Fruit fly (Drosophila melanogaster): ENCODE measurements around the gene mol.

The mol gene

DNA sequence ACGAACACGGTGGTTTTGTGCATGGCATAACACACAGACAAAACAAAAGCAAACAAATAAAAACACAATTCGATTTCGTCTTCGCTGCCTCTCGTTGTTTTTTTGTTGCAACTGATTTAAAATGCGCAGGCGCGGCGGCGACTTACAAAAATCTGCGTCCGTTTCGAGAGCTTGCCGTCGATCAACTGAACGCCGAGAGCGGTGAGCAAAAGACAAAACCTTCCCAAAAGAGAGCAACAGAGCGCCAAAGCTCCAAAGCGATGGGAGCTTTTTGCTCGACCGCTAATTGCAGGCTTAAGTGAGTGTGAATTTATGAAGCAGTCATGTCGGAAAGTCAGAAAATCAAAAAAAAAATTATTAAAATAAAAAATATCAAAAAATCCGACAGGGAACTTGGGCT lies at the start of gene mol:
Gene mol (minus strand): TSS at position 190 of the 400 bp plus-strand sequence.
- TF ChIP-seq cic (GFP tag; optimal IDR thresholded peaks at IDR 0.05) (no peak), kay (GFP tag; ENCODE audit: borderline replicate concordance) (no peak), Clk (GFP tag; optimal IDR thresholded peaks at IDR 0.05) (no peak), CG7101 (tag; optimal IDR thresholded peaks at IDR 0.05) (no peak), CG1620 (GFP tag; optimal IDR thresholded peaks at IDR 0.05) (no peak), toe (GFP tag; optimal IDR thresholded peaks at IDR 0.05) (no peak), cnc (optimal IDR thresholded peaks at IDR 0.05) (no peak), CG7045 (GFP tag; optimal IDR thresholded peaks at IDR 0.05) (no peak), Hr96 (GFP tag; optimal IDR thresholded peaks at IDR 0.05) (no peak)

DNA sequence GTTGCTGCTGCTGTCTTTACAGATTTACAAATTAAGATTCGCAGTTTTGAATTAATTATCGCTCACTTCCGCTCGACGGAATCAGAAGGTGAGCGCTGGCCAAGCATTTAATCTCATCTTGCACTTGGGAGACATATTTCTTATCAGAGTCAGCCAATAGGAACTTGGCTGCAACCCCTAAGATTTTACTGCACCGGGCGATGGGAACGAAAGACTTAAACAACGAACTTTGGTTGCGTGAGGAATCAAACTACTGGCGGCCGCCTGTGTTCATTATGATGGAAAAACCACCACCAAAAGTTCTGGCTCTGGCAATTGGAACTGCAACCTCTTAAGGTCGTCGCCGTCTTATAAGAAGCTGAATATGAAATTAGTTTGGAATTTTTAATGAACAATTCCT lies 46.4 kb upstream of the mol start:
- TF ChIP-seq ovo (GFP tag; optimal IDR thresholded peaks at IDR 0.05), result no peak
- TF ChIP-seq CG14711 (tag; optimal IDR thresholded peaks at IDR 0.05), result no peak
- TF ChIP-seq CG1620 (GFP tag; optimal IDR thresholded peaks at IDR 0.05), result no peak
- TF ChIP-seq cic (GFP tag; optimal IDR thresholded peaks at IDR 0.05), result no peak
- TF ChIP-seq Clk (GFP tag; optimal IDR thresholded peaks at IDR 0.05), result no peak
- no peak for TF ChIP-seq CG12768 (GFP tag; optimal IDR thresholded peaks at IDR 0.05)
- no peak for TF ChIP-seq CG11617 (GFP tag; optimal IDR thresholded peaks at IDR 0.05)
- TF ChIP-seq CG7045 (GFP tag; optimal IDR thresholded peaks at IDR 0.05), result no peak

DNA sequence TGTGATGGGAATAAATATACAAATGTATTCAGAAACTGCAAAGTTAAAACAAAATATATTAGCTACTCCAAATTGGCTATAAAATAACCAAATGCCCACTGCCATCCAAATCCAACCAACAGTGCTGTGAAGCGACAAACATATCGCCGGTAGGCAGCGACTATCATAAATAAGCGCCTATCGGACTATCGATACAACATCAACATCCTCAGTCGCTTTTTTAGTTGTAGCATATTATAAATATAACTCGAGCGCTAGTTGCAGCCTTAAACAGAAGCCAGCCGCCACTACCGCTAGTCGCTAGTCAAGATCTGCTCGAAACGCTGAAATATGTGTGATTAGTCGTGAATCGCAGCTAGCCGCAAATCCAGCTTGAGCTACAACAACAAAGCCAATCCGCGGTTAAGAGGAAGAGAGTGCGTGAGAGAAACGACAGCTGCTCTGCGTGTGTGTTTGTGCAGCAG lies 42.0 kb upstream of the mol start:
- TF ChIP-seq Hr96 (GFP tag; optimal IDR thresholded peaks at IDR 0.05) (peak; percentile 61), tj (GFP tag; optimal IDR thresholded peaks at IDR 0.05) (no peak), bab1 (GFP tag; optimal IDR thresholded peaks at IDR 0.05) (peak; percentile 40), Mnt (GFP tag; optimal IDR thresholded peaks at IDR 0.05) (peak; percentile 18), cic (GFP tag; optimal IDR thresholded peaks at IDR 0.05) (no peak), CG12768 (GFP tag; optimal IDR thresholded peaks at IDR 0.05) (peak; percentile 15), kay (GFP tag; ENCODE audit: borderline replicate concordance) (no peak), Clk (GFP tag; optimal IDR thresholded peaks at IDR 0.05) (no peak), CG7045 (GFP tag; optimal IDR thresholded peaks at IDR 0.05) (no peak), CG14711 (tag; optimal IDR thresholded peaks at IDR 0.05) (peak; percentile 36), ovo (GFP tag; optimal IDR thresholded peaks at IDR 0.05) (no peak), CG1620 (GFP tag; optimal IDR thresholded peaks at IDR 0.05) (peak; percentile 56), toe (GFP tag; optimal IDR thresholded peaks at IDR 0.05) (peak; percentile 41), CG33017 (tag; optimal IDR thresholded peaks at IDR 0.05) (no peak), CG7101 (tag; optimal IDR thresholded peaks at IDR 0.05) (peak; percentile 45), cnc (optimal IDR thresholded peaks at IDR 0.05) (no peak), CG11617 (GFP tag; optimal IDR thresholded peaks at IDR 0.05) (no peak), CG5204 (GFP tag; optimal IDR thresholded peaks at IDR 0.05) (peak; percentile 12), pad (GFP tag; optimal IDR thresholded peaks at IDR 0.05) (peak; percentile 54), Crg-1 (GFP tag; optimal IDR thresholded peaks at IDR 0.05) (peak; percentile 47)

DNA sequence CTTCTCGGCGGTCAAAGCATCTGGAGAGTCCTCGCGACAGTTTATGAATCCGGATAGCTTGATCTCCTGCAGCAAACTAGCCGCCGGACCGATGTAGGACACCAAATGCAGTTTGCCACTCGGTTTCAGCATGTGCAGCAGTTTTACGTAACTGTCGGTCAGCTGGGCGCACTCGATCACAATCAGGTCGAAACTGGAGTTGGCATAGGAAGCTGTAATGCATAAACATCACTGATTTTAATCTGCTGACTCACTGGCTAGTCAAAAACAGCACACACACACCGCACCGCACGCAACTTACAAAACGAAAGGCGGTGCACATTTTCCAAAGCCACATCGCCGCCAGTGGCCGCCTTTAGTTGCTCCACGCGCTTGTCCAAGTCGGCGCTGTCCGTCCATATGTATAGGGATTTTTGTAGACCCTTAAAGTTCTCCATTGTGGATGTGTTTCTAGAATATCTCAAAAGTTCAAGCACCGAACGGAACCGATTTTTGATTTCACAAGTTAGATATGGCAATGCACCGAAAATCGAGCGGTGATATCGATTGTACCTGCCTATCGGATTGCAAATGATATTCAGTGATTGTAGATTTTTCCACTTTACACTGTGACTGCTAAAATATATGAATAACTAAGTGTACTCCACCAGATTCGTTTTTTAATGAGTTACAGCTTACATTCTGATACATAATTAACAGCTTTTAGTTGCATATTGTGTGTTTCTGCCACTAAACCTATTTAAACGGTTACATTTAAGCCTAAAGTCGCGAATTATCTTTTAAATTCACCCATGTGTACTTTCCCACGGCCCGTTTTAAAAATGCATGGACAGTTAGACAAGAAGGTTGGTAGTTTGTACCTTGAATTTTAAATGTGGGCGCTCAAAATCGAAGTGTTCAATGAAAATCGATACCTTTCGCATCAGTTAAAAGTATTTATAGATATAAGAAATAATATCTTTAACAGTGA lies 41.3 kb upstream of the mol start, which contains the start of gene CIAPIN1:
Gene CIAPIN1 (minus strand): TSS at position 523 of the 970 bp plus-strand sequence.
- TF ChIP-seq CG11617 (GFP tag; optimal IDR thresholded peaks at IDR 0.05), result no peak
- peak; percentile 38 for TF ChIP-seq kay (GFP tag; ENCODE audit: borderline replicate concordance)
- TF ChIP-seq cic (GFP tag; optimal IDR thresholded peaks at IDR 0.05), result no peak
- TF ChIP-seq cnc (optimal IDR thresholded peaks at IDR 0.05), result peak; percentile 79 to 86

DNA sequence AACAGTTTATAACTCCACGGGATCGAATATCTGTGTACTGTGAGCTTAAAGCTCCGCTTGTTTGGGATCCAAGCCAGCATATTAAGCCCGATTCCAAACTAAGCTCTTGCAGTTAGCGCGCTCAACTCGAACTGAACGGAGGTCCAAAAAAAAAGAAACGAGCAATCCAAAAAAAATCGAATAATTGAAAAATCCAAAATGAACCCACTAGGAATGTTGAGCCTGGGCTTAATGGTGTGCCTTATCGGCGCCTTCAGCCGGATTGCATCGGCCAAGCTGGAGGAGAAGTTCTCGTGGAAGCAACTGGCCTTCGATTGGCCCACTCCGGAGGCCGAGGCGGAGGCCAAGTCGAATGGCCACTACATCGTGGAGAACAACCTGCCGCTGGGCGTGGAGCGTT lies 38.0 kb upstream of the mol start, which contains the start of gene yellow-c:
Gene yellow-c (plus strand): TSS at position 29 of the 400 bp plus-strand sequence.
- TF ChIP-seq tj (GFP tag; optimal IDR thresholded peaks at IDR 0.05), result no peak
- TF ChIP-seq CG7045 (GFP tag; optimal IDR thresholded peaks at IDR 0.05), result no peak
- no peak for TF ChIP-seq Hr96 (GFP tag; optimal IDR thresholded peaks at IDR 0.05)
- TF ChIP-seq ovo (GFP tag; optimal IDR thresholded peaks at IDR 0.05), result no peak
- TF ChIP-seq cnc (optimal IDR thresholded peaks at IDR 0.05), result no peak
- TF ChIP-seq bab1 (GFP tag; optimal IDR thresholded peaks at IDR 0.05), result no peak
- no peak for TF ChIP-seq cic (GFP tag; optimal IDR thresholded peaks at IDR 0.05)
- no peak for TF ChIP-seq Crg-1 (GFP tag; optimal IDR thresholded peaks at IDR 0.05)

DNA sequence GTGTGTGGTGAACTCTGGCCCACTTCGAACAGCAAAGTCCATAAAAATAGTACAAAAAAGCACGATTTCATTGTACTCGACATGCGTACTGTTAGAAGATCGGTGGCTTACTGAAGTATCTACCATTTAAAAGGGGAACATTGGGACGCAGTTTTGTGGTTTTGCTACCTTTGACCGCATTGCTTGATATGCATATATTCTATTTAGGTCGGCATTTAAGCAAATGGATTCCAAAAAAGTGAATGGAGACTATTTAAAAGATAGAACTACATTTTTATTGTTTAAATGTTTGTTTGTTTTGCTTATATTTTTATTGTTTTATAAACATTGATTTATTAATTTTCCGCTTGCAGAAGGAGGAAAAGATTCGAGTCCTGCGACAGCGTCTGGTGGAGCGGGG lies 34.3 kb upstream of the mol start, which contains the start of gene CG31832:
Gene CG31832 (minus strand): TSS at position 101 of the 400 bp plus-strand sequence.
- TF ChIP-seq kay (GFP tag; ENCODE audit: borderline replicate concordance) (peak; percentile 20), CG14711 (tag; optimal IDR thresholded peaks at IDR 0.05) (no peak), CG33017 (tag; optimal IDR thresholded peaks at IDR 0.05) (no peak), tj (GFP tag; optimal IDR thresholded peaks at IDR 0.05) (no peak), CG1620 (GFP tag; optimal IDR thresholded peaks at IDR 0.05) (no peak), toe (GFP tag; optimal IDR thresholded peaks at IDR 0.05) (no peak)

DNA sequence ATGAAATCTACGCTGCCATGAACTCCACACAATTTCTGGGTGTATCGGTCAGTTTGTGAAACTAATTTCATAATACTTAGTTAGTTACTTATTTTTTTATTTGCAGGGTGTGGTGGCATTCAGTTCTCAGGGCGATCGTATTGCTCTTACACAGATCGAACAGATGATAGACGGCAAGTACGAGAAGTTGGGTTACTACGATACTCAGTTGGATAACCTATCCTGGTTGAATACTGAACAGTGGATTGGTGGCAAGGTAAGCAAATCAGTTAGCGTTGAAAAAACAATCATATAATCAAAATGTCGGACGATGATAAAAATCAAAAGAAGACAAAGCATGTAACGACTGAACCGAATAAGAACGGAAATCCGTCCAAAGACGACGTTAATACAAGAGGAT lies 29.2 kb upstream of the mol start, which contains the start of gene CG33310:
Gene CG33310 (plus strand): TSS at position 301 of the 400 bp plus-strand sequence.
- no peak for TF ChIP-seq Crg-1 (GFP tag; optimal IDR thresholded peaks at IDR 0.05)
- TF ChIP-seq Hr96 (GFP tag; optimal IDR thresholded peaks at IDR 0.05), result no peak
- TF ChIP-seq CG14711 (tag; optimal IDR thresholded peaks at IDR 0.05), result no peak
- TF ChIP-seq ovo (GFP tag; optimal IDR thresholded peaks at IDR 0.05), result no peak
- TF ChIP-seq CG33017 (tag; optimal IDR thresholded peaks at IDR 0.05), result no peak
- TF ChIP-seq CG7045 (GFP tag; optimal IDR thresholded peaks at IDR 0.05), result no peak
- TF ChIP-seq Clk (GFP tag; optimal IDR thresholded peaks at IDR 0.05), result no peak
- TF ChIP-seq cic (GFP tag; optimal IDR thresholded peaks at IDR 0.05), result no peak
- TF ChIP-seq CG7101 (tag; optimal IDR thresholded peaks at IDR 0.05), result no peak
- no peak for TF ChIP-seq CG5204 (GFP tag; optimal IDR thresholded peaks at IDR 0.05)
- no peak for TF ChIP-seq kay (GFP tag; ENCODE audit: borderline replicate concordance)

All from whole organism, adult.